Worm (Caenorhabditis elegans) whole organism, L4 larva: Measurements from ENCODE around the gene F42A10.5.
A peak's percentile ranks its signal among the peaks of the same experiment; 100 is the strongest.

Experiments used
- D1046.2 ChIP-seq: fragments of 200-800 bp; sonication (Bioruptor generic); IDR thresholded peaks from 2 replicates; pipeline ENCODE4 v1.3.6; 2022; ENCODE audit warnings: missing genetic modification characterization, missing compliant biosample characterization
- F10B5.3 ChIP-seq: sonication (generic microtip); optimal IDR thresholded peaks from 2 replicates; lab custom pipeline; 2016; ENCODE audit warnings: mild to moderate bottlenecking, missing genetic modification characterization, missing compliant biosample characterization
- F26F4.8 ChIP-seq: fragments of 200-800 bp; sonication (Bioruptor generic); conservative IDR thresholded peaks from 2 replicates; pipeline ENCODE4 v1.3.6; 2022; ENCODE audit warnings: missing genetic modification characterization, missing compliant biosample characterization
- Y105C5A.15 ChIP-seq: fragments of 200-800 bp; sonication (Bioruptor generic); IDR thresholded peaks from 2 replicates; pipeline ENCODE4 v1.3.6; 2022; ENCODE audit warnings: missing genetic modification characterization, missing compliant biosample characterization
- Y5F2A.4 ChIP-seq: fragments of 200-800 bp; sonication (Bioruptor generic); optimal IDR thresholded peaks from 2 replicates; lab custom pipeline; 2018; ENCODE audit warnings: mild to moderate bottlenecking, missing genetic modification characterization, missing compliant biosample characterization
- ceh-44 ChIP-seq: fragments of 200-800 bp; sonication (Bioruptor generic); IDR thresholded peaks from 2 replicates; pipeline ENCODE4 v1.3.6; 2022; ENCODE audit warnings: missing genetic modification reagents, missing genetic modification characterization, missing compliant biosample characterization
- ceh-82 ChIP-seq: sonication (generic microtip); optimal IDR thresholded peaks from 2 replicates; lab custom pipeline; 2017; ENCODE audit warnings: missing biosample characterization, missing genetic modification characterization
- ces-1 ChIP-seq: fragments of 150-350 bp; sonication (generic microtip); optimal IDR thresholded peaks from 4 replicates; lab custom pipeline; 2014; ENCODE audit warnings: missing biosample characterization, missing genetic modification reagents, missing genetic modification characterization
- ctbp-1 ChIP-seq: fragments of 200-800 bp; sonication (Bioruptor generic); IDR thresholded peaks from 2 replicates; pipeline ENCODE4 v1.3.6; 2022; ENCODE audit warnings: missing genetic modification reagents, missing genetic modification characterization, missing compliant biosample characterization
- daf-19 ChIP-seq: fragments of 200-800 bp; sonication (Bioruptor generic); conservative IDR thresholded peaks from 2 replicates; pipeline ENCODE4 v1.3.6; 2022; ENCODE audit warnings: missing genetic modification characterization, missing compliant biosample characterization
- egl-27 ChIP-seq: sonication (generic microtip); optimal IDR thresholded peaks from 3 replicates; lab custom pipeline; 2017; ENCODE audit warnings: missing biosample characterization, missing genetic modification reagents, missing genetic modification characterization
- egl-43 ChIP-seq: fragments of 200-800 bp; sonication (Bioruptor generic); IDR thresholded peaks from 2 replicates; pipeline ENCODE4 v1.3.6; 2022; ENCODE audit warnings: missing genetic modification reagents, missing genetic modification characterization, missing compliant biosample characterization
- fos-1 ChIP-seq: fragments of 150-350 bp; optimal IDR thresholded peaks from 2 replicates; lab custom pipeline; 2014; ENCODE audit warnings: missing biosample characterization, missing genetic modification characterization
- gei-8 ChIP-seq: fragments of 200-800 bp; sonication (Bioruptor generic); optimal IDR thresholded peaks from 2 replicates; lab custom pipeline; 2018; ENCODE audit warnings: mild to moderate bottlenecking, missing genetic modification characterization, missing compliant biosample characterization
- hif-1 ChIP-seq, 2 experiments: sonication (generic microtip); optimal IDR thresholded peaks; 2 replicates each; lab custom pipeline; 2016 to 2017; ENCODE audit warnings: missing compliant biosample characterization in 2 of 2, missing genetic modification characterization in 2 of 2, missing genetic modification reagents in 2 of 2, missing genotype in 2 of 2, mild to moderate bottlenecking in 1 of 2
- hlh-11 ChIP-seq: fragments of 200-800 bp; sonication (Bioruptor generic); optimal IDR thresholded peaks from 2 replicates; lab custom pipeline; 2018; ENCODE audit warnings: mild to moderate bottlenecking, missing genetic modification characterization, missing compliant biosample characterization
- hlh-30 ChIP-seq: sonication (generic microtip); optimal IDR thresholded peaks from 2 replicates; lab custom pipeline; 2017; ENCODE audit warnings: antibody characterized with exemption, mild to moderate bottlenecking, missing genetic modification characterization, missing compliant biosample characterization; ENCODE audit not compliant: insufficient read depth
- lin-29 ChIP-seq: fragments of 200-800 bp; sonication (Bioruptor generic); IDR thresholded peaks from 2 replicates; pipeline ENCODE4 v1.3.6; 2022; ENCODE audit warnings: missing genetic modification reagents, missing genetic modification characterization, missing compliant biosample characterization
- lin-38 ChIP-seq: fragments of 200-800 bp; sonication (Bioruptor generic); IDR thresholded peaks from 2 replicates; pipeline ENCODE4 v1.3.6; 2022; ENCODE audit warnings: missing genetic modification reagents, missing genetic modification characterization, missing compliant biosample characterization
- mdl-1 ChIP-seq, 2 experiments: fragments of 150-350 bp in 1 of 2; sonication (generic microtip) in 1 of 2; optimal IDR thresholded peaks; 2 replicates each; lab custom pipeline; 2014 to 2017; ENCODE audit warnings: missing biosample characterization in 2 of 2, missing genetic modification characterization in 2 of 2
- mep-1 ChIP-seq: fragments of 150-350 bp; sonication (generic microtip); optimal IDR thresholded peaks from 3 replicates; lab custom pipeline; 2014; ENCODE audit warnings: missing biosample characterization, missing genetic modification characterization
- mxl-2 ChIP-seq: fragments of 200-800 bp; sonication (Bioruptor generic); conservative IDR thresholded peaks from 2 replicates; pipeline ENCODE4 v1.3.6; 2022; ENCODE audit warnings: missing genetic modification reagents, missing genetic modification characterization, missing compliant biosample characterization
- mxl-3 ChIP-seq: fragments of 200-800 bp; sonication (Bioruptor generic); optimal IDR thresholded peaks from 2 replicates; lab custom pipeline; 2018; ENCODE audit warnings: mild to moderate bottlenecking, missing genetic modification characterization, missing compliant biosample characterization
- nhr-102 ChIP-seq: sonication (generic microtip); optimal IDR thresholded peaks from 2 replicates; lab custom pipeline; 2016; ENCODE audit warnings: mild to moderate bottlenecking, missing genetic modification characterization, moderate library complexity, missing compliant biosample characterization
- nhr-11 ChIP-seq: fragments of 150-350 bp; optimal IDR thresholded peaks from 2 replicates; lab custom pipeline; 2014; ENCODE audit warnings: missing biosample characterization, missing genetic modification characterization
- nhr-237 ChIP-seq: sonication (generic microtip); optimal IDR thresholded peaks from 2 replicates; lab custom pipeline; 2017; ENCODE audit warnings: missing biosample characterization, missing genetic modification characterization
- nhr-25 ChIP-seq: sonication (generic microtip); optimal IDR thresholded peaks from 2 replicates; lab custom pipeline; 2017; ENCODE audit warnings: missing genetic modification characterization, mild to moderate bottlenecking, missing compliant biosample characterization, antibody characterized with exemption, moderate library complexity, borderline replicate concordance; ENCODE audit not compliant: insufficient read depth
- nhr-76 ChIP-seq: fragments of 150-350 bp; optimal IDR thresholded peaks from 2 replicates; lab custom pipeline; 2014; ENCODE audit warnings: missing biosample characterization, missing genetic modification characterization
- nhr-77 ChIP-seq: fragments of 150-350 bp; optimal IDR thresholded peaks from 2 replicates; lab custom pipeline; 2014; ENCODE audit warnings: missing biosample characterization, missing genetic modification characterization
- pqm-1 ChIP-seq: sonication (generic microtip); optimal IDR thresholded peaks from 2 replicates; lab custom pipeline; 2017; ENCODE audit warnings: missing biosample characterization, missing genetic modification characterization
- rbr-2 ChIP-seq: sonication (generic microtip); optimal IDR thresholded peaks from 2 replicates; lab custom pipeline; 2016; ENCODE audit warnings: missing genotype, missing genetic modification characterization, missing compliant biosample characterization
- sdz-12 ChIP-seq: fragments of 200-800 bp; sonication (Bioruptor generic); optimal IDR thresholded peaks from 2 replicates; lab custom pipeline; 2018; ENCODE audit warnings: mild to moderate bottlenecking, missing genetic modification characterization, missing compliant biosample characterization
- set-16 ChIP-seq: fragments of 200-800 bp; sonication (Bioruptor generic); IDR thresholded peaks from 2 replicates; pipeline ENCODE4 v1.3.6; 2022; ENCODE audit warnings: missing genetic modification reagents, missing genetic modification characterization, missing compliant biosample characterization
- snpc-1.2 ChIP-seq: fragments of 200-800 bp; sonication (Bioruptor generic); IDR thresholded peaks from 2 replicates; pipeline ENCODE4 v1.3.6; 2022; ENCODE audit warnings: missing genetic modification reagents, missing genetic modification characterization, missing compliant biosample characterization
- spr-3 ChIP-seq: fragments of 200-800 bp; sonication (Bioruptor generic); optimal IDR thresholded peaks from 2 replicates; lab custom pipeline; 2018; ENCODE audit warnings: mild to moderate bottlenecking, missing genetic modification characterization, missing compliant biosample characterization
- tag-97 ChIP-seq: fragments of 200-800 bp; sonication (Bioruptor generic); IDR thresholded peaks from 2 replicates; pipeline ENCODE4 v1.3.6; 2022; ENCODE audit warnings: missing genetic modification characterization, missing compliant biosample characterization
- unc-39 ChIP-seq: sonication (generic microtip); optimal IDR thresholded peaks from 2 replicates; lab custom pipeline; 2017; ENCODE audit warnings: missing biosample characterization, missing genetic modification characterization
- ztf-11 ChIP-seq: fragments of 150-350 bp; optimal IDR thresholded peaks from 2 replicates; lab custom pipeline; 2014; ENCODE audit warnings: missing biosample characterization, missing genetic modification characterization
- ztf-7 ChIP-seq: fragments of 150-350 bp; optimal IDR thresholded peaks from 2 replicates; lab custom pipeline; 2014; ENCODE audit warnings: missing biosample characterization, missing genetic modification characterization

The F42A10.5 gene

ce11 chrIII:6139328-6139727 is 33.9 kb downstream of the F42A10.5 start:
- peak in 1 of 2 experiments; percentile 21 for TF ChIP-seq mdl-1 (tag; optimal IDR thresholded peaks at IDR 0.05; lab: Kevin White, UChicago)
- TF ChIP-seq spr-3 (GFP tag; lab: Kevin White, UChicago): no peak
- TF ChIP-seq D1046.2 (GFP tag; lab: Robert Waterston, UW): no peak
- no peak for TF ChIP-seq F10B5.3 (tag; lab: Kevin White, UChicago)

- TF ChIP-seq mdl-1 (tag; optimal IDR thresholded peaks at IDR 0.05; lab: Kevin White, UChicago): no peak
- no peak for TF ChIP-seq nhr-76
- no peak for TF ChIP-seq ztf-11 (tag; lab: Kevin White, UChicago)
- TF ChIP-seq ceh-44 (GFP tag; lab: Robert Waterston, UW): no peak
- TF ChIP-seq lin-38 (GFP tag; lab: Robert Waterston, UW): 0 out of 2 replicates have a peak, but pooled peaks have one; percentile 11
- TF ChIP-seq hlh-11: peak; percentile 72
- TF ChIP-seq set-16 (GFP tag; lab: Robert Waterston, UW): peak; percentile 86
- TF ChIP-seq hlh-30 (tag; lab: Kevin White, UChicago): no peak
- TF ChIP-seq mep-1: no peak
- TF ChIP-seq nhr-237 (tag; lab: Kevin White, UChicago): no peak
- peak; percentile 69 for TF ChIP-seq ctbp-1
- TF ChIP-seq unc-39 (tag; lab: Kevin White, UChicago): no peak
- TF ChIP-seq gei-8 (GFP tag; lab: Kevin White, UChicago): no peak
- TF ChIP-seq egl-27 (tag; lab: Kevin White, UChicago): no peak
- peak; percentile 4 for TF ChIP-seq rbr-2 (tag; lab: Kevin White, UChicago)
- no peak for TF ChIP-seq ztf-7 (tag; lab: Kevin White, UChicago)
- no peak for TF ChIP-seq fos-1 (tag; lab: Kevin White, UChicago)
- TF ChIP-seq mxl-3 (GFP tag; lab: Kevin White, UChicago): peak; percentile 58
- no peak for TF ChIP-seq nhr-102 (tag; lab: Kevin White, UChicago)
- TF ChIP-seq Y5F2A.4: no peak
- TF ChIP-seq egl-43 (GFP tag; lab: Robert Waterston, UW): peak; percentile 69; the same call in 1 of the 2 replicates
- no peak for TF ChIP-seq tag-97 (GFP tag; lab: Robert Waterston, UW)
- TF ChIP-seq snpc-1.2 (GFP tag; lab: Robert Waterston, UW): no peak
- TF ChIP-seq nhr-11 (tag; lab: Kevin White, UChicago): peak; percentile 32
- TF ChIP-seq F10B5.3 (tag; lab: Kevin White, UChicago): no peak
- no peak for TF ChIP-seq pqm-1 (tag; lab: Kevin White, UChicago)
- TF ChIP-seq F26F4.8 (GFP tag; lab: Robert Waterston, UW): no peak
- TF ChIP-seq daf-19 (GFP tag; lab: Robert Waterston, UW): no peak
- TF ChIP-seq sdz-12 (GFP tag; lab: Kevin White, UChicago): no peak
- TF ChIP-seq mxl-2 (GFP tag; lab: Robert Waterston, UW): no peak
- TF ChIP-seq ces-1 (GFP tag; lab: Kevin White, UChicago): no peak
- TF ChIP-seq nhr-77: no peak
- peak in 1 of 2 experiments; percentile 29 for TF ChIP-seq hif-1 (tag; optimal IDR thresholded peaks at IDR 0.05; lab: Kevin White, UChicago)
- TF ChIP-seq lin-29 (GFP tag; lab: Robert Waterston, UW): no peak
- TF ChIP-seq Y105C5A.15 (GFP tag; lab: Robert Waterston, UW): no peak
- TF ChIP-seq nhr-25 (tag; lab: Kevin White, UChicago): no peak
- no peak for TF ChIP-seq ceh-82 (tag; lab: Kevin White, UChicago)
Observed at ce11 chrIII:6138457-6138856, 34.8 kb downstream of the F42A10.5 start.
